Fruit fly (Drosophila melanogaster) Kc167 (cell line): ENCODE results near the gene Kcmf1.

Source experiments
- Myc ChIP-seq: fragments of >200 bp; optimal IDR thresholded peaks from 2 replicates; lab custom pipeline; 2017; ENCODE audit warnings: missing external identifiers
- Sin3A ChIP-seq: fragments of >200 bp; optimal IDR thresholded peaks from 2 replicates; lab custom pipeline; 2018; ENCODE audit warnings: missing external identifiers
- h ChIP-seq: fragments of >200 bp; optimal IDR thresholded peaks from 3 replicates; lab custom pipeline; 2018; ENCODE audit warnings: missing external identifiers
- insv ChIP-seq: fragments of >200 bp; optimal IDR thresholded peaks from 3 replicates; lab custom pipeline; 2018; ENCODE audit warnings: missing external identifiers
- psq ChIP-seq: fragments of >200 bp; optimal IDR thresholded peaks from 2 replicates; lab custom pipeline; 2017; ENCODE audit warnings: missing external identifiers
- ttk ChIP-seq: sonication (Bioruptor generic); optimal IDR thresholded peaks from 2 replicates; lab custom pipeline; 2017; ENCODE audit warnings: missing external identifiers

Gene Kcmf1

DNA sequence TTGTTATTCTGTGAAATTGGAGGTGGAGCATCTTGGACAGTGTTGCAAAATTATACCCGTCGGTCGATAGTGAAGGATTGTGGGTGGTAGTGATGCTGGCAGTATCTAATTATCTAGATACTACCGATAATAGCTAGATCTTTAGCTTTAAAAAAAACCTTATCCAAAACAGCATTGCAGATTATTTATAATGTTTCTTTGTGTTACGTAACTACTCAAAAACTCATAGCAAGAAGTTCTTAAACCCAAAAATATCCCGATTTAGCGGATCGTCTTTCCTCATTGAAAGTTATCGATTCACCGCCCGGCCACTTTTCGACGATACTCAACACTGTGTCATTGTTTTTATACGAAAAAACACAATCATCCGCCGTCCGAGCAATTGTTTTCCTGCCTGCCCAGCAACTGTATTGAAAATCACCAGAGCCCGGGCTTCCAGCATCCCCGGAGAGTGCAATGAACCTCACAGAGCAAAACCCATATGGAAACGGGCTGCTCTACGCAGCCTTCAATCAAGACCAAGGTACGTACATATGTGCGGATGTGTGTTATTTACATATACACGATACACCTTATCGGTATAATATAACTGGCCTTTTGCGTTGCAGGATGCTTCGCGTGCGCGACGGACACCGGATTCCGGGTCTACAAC lies 21.7 kb downstream of the Kcmf1 start, which contains the start of gene CG11975:
TSS of gene CG11975 (plus strand) at position 326 of the 652 bp plus-strand sequence.
- TF ChIP-seq ttk (no peak), insv (no peak), Sin3A (lab: Kevin White, UChicago) (no peak)

DNA sequence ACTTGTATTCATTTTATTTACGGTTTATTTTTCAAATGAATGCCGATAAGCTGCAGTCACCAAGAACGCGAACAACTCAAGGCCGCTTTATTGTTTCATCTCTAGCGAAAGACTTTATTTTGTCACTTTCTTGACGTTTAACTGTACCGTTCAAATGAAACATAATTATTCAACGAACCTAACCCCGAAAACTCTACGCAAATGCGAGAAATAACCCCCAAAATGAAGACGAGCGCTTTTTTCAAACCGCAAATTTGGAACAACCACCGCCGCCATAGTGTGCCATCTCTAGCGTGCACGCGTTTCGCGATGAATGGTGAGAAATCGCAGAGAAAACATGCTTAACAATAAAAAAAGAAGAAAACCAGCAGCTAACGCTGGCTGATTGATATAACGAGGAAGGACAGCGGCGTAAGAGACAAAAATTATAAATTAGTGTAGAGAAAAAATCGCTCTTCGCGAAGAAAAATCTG lies 30.1 kb downstream of the Kcmf1 start, which contains the start of gene CG11970:
TSS of gene CG11970 (plus strand) at position 117 of the 473 bp plus-strand sequence.
- no peak for TF ChIP-seq Sin3A (lab: Kevin White, UChicago)

- no peak for TF ChIP-seq psq (lab: Kevin White, UChicago)
- no peak for TF ChIP-seq Myc (lab: Kevin White, UChicago)
- TF ChIP-seq insv: no peak
- TF ChIP-seq Sin3A (lab: Kevin White, UChicago): no peak
- no peak for TF ChIP-seq h (lab: Kevin White, UChicago)
- TF ChIP-seq ttk: no peak
These were observed 30.6 kb downstream of the Kcmf1 start, which contains the start of gene RagA-B for dm6 chr3R:8984141-8984540. Gene RagA-B, minus strand, starts transcription at chr3R:8984315.

DNA sequence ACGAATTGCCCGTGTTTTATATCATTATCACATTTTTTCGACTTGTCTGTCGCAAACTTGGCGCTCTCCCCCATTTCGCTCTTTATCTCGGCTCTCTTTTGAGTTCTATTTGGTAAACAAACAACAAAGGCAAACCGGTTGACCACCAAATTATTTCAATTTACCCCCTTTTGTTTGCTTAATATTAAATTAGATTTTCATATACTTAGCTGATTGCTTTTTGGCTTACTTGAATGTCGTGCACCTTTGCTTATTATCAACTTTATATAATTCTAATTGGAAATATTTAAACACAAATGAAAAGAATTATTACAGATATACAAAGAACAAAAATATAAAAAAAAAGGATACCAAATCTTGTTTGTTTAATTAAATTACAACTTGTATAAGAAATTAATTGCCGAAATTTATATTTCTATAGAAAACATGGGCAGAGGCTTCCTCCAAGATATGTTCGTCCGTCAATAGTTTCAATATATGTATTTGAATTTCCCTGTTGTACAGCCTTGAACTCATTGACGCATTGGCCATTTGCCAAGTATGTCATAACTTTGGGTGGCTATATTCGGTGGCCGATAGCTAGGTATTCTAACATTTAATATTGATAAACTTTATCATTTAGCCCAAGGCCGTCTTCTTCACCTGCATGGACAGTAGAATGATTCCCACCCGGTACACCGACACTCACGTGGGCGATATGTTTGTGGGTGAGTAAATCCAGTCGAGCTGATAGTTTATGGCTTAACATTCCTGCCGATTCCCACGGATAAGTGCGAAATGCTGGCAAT lies 33.3 kb downstream of the Kcmf1 start:
- no peak for TF ChIP-seq psq (lab: Kevin White, UChicago)
- TF ChIP-seq ttk: no peak
- TF ChIP-seq Myc (lab: Kevin White, UChicago): no peak
- TF ChIP-seq h (lab: Kevin White, UChicago): no peak
- TF ChIP-seq insv: no peak
- TF ChIP-seq Sin3A (lab: Kevin White, UChicago): no peak

dm6 chr3R:8980776-8981165 lies 33.9 kb downstream of the Kcmf1 start, which contains the start of gene CAHbeta:
Gene CAHbeta, plus strand, starts transcription at chr3R:8980860.
- TF ChIP-seq psq (lab: Kevin White, UChicago) (no peak), h (lab: Kevin White, UChicago) (no peak), Myc (lab: Kevin White, UChicago) (no peak), ttk (no peak), insv (no peak), Sin3A (lab: Kevin White, UChicago) (no peak)

dm6 chr3R:8979850-8980775 lies 34.6 kb downstream of the Kcmf1 start:
- TF ChIP-seq Myc (lab: Kevin White, UChicago): no peak
- no peak for TF ChIP-seq insv
- TF ChIP-seq ttk: no peak
- TF ChIP-seq psq (lab: Kevin White, UChicago): no peak
- TF ChIP-seq h (lab: Kevin White, UChicago): no peak
- no peak for TF ChIP-seq Sin3A (lab: Kevin White, UChicago)

- no peak for TF ChIP-seq psq (lab: Kevin White, UChicago)
These were observed 35.9 kb downstream of the Kcmf1 start for dm6 chr3R:8978768-8979167.

- no peak for TF ChIP-seq Myc (lab: Kevin White, UChicago)
- no peak for TF ChIP-seq psq (lab: Kevin White, UChicago)
- no peak for TF ChIP-seq Sin3A (lab: Kevin White, UChicago)
- TF ChIP-seq ttk: no peak
- no peak for TF ChIP-seq h (lab: Kevin White, UChicago)
- no peak for TF ChIP-seq insv
These were observed 38.6 kb downstream of the Kcmf1 start for dm6 chr3R:8976073-8976593.

DNA sequence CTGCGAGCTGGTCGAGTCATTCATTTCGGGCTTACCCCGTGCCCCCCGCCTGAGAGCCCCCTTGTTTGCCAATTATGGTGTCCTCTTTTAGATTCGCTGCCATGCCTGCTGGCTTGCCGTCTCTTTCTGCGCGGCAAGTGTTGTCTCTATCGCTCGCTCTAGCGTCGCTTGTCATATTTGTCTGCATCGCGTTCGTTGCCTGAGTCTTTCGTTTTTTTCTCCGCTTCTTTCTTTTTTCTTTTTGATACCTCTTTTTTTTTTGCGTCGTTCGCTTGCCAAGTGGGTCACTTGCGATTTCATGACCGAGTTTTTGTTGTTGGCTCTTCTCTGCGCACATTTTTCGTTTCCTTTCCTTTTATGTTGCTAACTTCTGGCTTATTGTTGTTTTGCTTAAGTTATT lies 42.9 kb downstream of the Kcmf1 start:
- TF ChIP-seq insv (no peak), ttk (no peak), h (lab: Kevin White, UChicago) (no peak)

DNA sequence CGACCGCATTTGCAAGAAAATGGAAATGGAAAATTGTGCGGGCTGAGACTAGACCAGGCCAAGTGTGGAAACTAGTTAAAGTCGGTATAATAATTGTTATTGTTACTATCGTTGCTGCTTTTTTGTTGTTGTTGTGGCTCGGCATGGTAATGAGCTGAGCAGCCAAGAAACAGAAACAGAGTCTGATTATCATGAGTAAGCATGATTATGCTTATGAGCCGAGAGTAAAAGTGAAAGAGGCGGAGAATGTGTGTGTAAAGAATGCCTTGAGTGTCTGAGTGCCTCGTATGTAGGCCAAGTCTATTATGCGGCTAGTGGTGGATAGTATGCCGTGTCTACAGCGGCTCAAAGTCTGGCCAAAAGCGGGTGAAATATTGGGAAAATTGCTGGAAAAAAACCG lies 44.0 kb downstream of the Kcmf1 start:
- no peak for TF ChIP-seq ttk
- TF ChIP-seq psq (lab: Kevin White, UChicago): no peak
- no peak for TF ChIP-seq Myc (lab: Kevin White, UChicago)
- TF ChIP-seq Sin3A (lab: Kevin White, UChicago): no peak
- no peak for TF ChIP-seq h (lab: Kevin White, UChicago)
- TF ChIP-seq insv: no peak

DNA sequence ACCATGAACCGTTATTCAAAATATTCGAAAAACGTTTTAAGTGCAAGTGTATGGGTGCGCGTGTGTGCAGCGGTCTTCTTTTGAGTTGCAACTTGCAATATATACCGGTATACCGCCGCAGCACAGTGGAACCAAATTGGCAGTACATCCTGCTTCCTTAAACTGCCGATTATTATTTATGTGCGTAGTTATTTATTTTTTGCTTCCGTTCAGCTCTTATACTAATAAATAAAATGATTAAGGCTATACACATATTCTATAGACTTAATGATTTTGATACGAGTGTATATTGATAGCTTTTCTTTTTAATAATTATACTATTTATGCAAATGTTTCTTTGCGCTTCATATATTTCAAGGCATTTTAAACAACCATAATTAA lies 44.8 kb downstream of the Kcmf1 start:
- TF ChIP-seq Sin3A (lab: Kevin White, UChicago) (no peak), ttk (no peak), Myc (lab: Kevin White, UChicago) (no peak)

- TF ChIP-seq Sin3A (lab: Kevin White, UChicago) (no peak), Myc (lab: Kevin White, UChicago) (no peak), ttk (no peak), psq (lab: Kevin White, UChicago) (no peak), h (lab: Kevin White, UChicago) (no peak)
These were observed 45.3 kb downstream of the Kcmf1 start for dm6 chr3R:8969301-8969925.
